Fruit fly (Drosophila melanogaster) whole organism, wandering third instar larva: ENCODE results near the gene CG7453.

ENCODE experiments used
- Abd-B ChIP-seq: fragments of >200 bp; optimal IDR thresholded peaks from 2 replicates; lab custom pipeline; 2017; ENCODE audit warnings: missing biosample characterization, missing genetic modification characterization
- CG32264 ChIP-seq: fragments of 200-800 bp; sonication (Bioruptor generic); optimal IDR thresholded peaks from 2 replicates; lab custom pipeline; 2016; ENCODE audit warnings: missing biosample characterization, missing genetic modification characterization
- CG9705 ChIP-seq: fragments of 200-800 bp; sonication (Bioruptor generic); optimal IDR thresholded peaks from 2 replicates; lab custom pipeline; 2018; ENCODE audit warnings: missing biosample characterization, mild to moderate bottlenecking, missing genetic modification characterization
- CrebA ChIP-seq: fragments of 200-800 bp; sonication (Bioruptor generic); optimal IDR thresholded peaks from 2 replicates; lab custom pipeline; 2016; ENCODE audit warnings: missing biosample characterization, mild to moderate bottlenecking, missing genetic modification characterization, borderline replicate concordance
- Dfd ChIP-seq: fragments of >200 bp; optimal IDR thresholded peaks from 2 replicates; lab custom pipeline; 2017; ENCODE audit warnings: missing biosample characterization, missing genetic modification characterization
- Dif ChIP-seq: fragments of 200-275, 200-300 bp; sonication (Bioruptor generic); optimal IDR thresholded peaks from 2 replicates; lab custom pipeline; 2018; ENCODE audit warnings: missing biosample characterization, missing genetic modification characterization; ENCODE audit not compliant: partially characterized antibody
- GATAd ChIP-seq: sonication (Bioruptor generic); optimal IDR thresholded peaks from 2 replicates; lab custom pipeline; 2016; ENCODE audit warnings: missing biosample characterization, missing genetic modification characterization
- HLH106 ChIP-seq: fragments of 200-800 bp; optimal IDR thresholded peaks from 3 replicates; lab custom pipeline; 2019; ENCODE audit warnings: missing biosample characterization, mild to moderate bottlenecking, missing genetic modification characterization, moderate library complexity
- Hnf4 ChIP-seq: fragments of 200-800 bp; sonication (Bioruptor generic); optimal IDR thresholded peaks from 2 replicates; lab custom pipeline; 2016; ENCODE audit warnings: missing biosample characterization, mild to moderate bottlenecking, missing genetic modification characterization
- Hr78 ChIP-seq: fragments of >200 bp; optimal IDR thresholded peaks from 2 replicates; lab custom pipeline; 2017; ENCODE audit warnings: missing biosample characterization, missing genetic modification characterization
- Hr83 ChIP-seq: fragments of 200-300 bp; sonication (Bioruptor generic); optimal IDR thresholded peaks from 2 replicates; lab custom pipeline; 2016; ENCODE audit warnings: missing biosample characterization, mild to moderate bottlenecking, missing genetic modification characterization, moderate library complexity; ENCODE audit not compliant: poor library complexity, severe bottlenecking
- Jra ChIP-seq: sonication (Bioruptor generic); optimal IDR thresholded peaks from 2 replicates; lab custom pipeline; 2016; ENCODE audit warnings: missing biosample characterization, missing genetic modification characterization
- Myc ChIP-seq: fragments of >200 bp; optimal IDR thresholded peaks from 2 replicates; lab custom pipeline; 2017
- N ChIP-seq: fragments of >200 bp; optimal IDR thresholded peaks from 2 replicates; lab custom pipeline; 2018; ENCODE audit warnings: missing biosample characterization, missing external identifiers, missing genetic modification characterization
- OdsH ChIP-seq: fragments of 200-800 bp; sonication (Bioruptor generic); optimal IDR thresholded peaks from 2 replicates; lab custom pipeline; 2016; ENCODE audit warnings: missing biosample characterization, mild to moderate bottlenecking, missing genetic modification characterization
- Rel ChIP-seq, 2 experiments: fragments of 200-800 bp; sonication (Bioruptor generic) in 1 of 2; optimal IDR thresholded peaks; 2 replicates in 1 of 2; 3 replicates in 1 of 2; lab custom pipeline; 2016 to 2019; ENCODE audit warnings: mild to moderate bottlenecking in 2 of 2, missing biosample characterization in 2 of 2, missing genetic modification characterization in 2 of 2, moderate library complexity in 1 of 2
- Sp1 ChIP-seq: fragments of 200-800 bp; sonication (Bioruptor generic); optimal IDR thresholded peaks from 3 replicates; lab custom pipeline; 2019; ENCODE audit warnings: missing biosample characterization, mild to moderate bottlenecking, missing genetic modification characterization, moderate library complexity
- Vsx2 ChIP-seq: fragments of 200-300, 225-300 bp; sonication (Bioruptor generic); optimal IDR thresholded peaks from 2 replicates; lab custom pipeline; 2018; ENCODE audit warnings: missing biosample characterization, missing genetic modification characterization; ENCODE audit not compliant: partially characterized antibody
- br ChIP-seq: fragments of 200-800 bp; sonication (Bioruptor generic); optimal IDR thresholded peaks from 2 replicates; lab custom pipeline; 2016; ENCODE audit warnings: missing biosample characterization, missing genetic modification characterization
- brk ChIP-seq: fragments of 200-800 bp; sonication (Bioruptor generic); optimal IDR thresholded peaks from 2 replicates; lab custom pipeline; 2016; ENCODE audit warnings: missing biosample characterization, mild to moderate bottlenecking, missing genetic modification characterization
- dl ChIP-seq, 2 experiments: fragments of 175-275, 200-275 bp in 1 of 2; fragments of 200-275 bp in 1 of 2; sonication (Bioruptor generic); optimal IDR thresholded peaks; lab custom pipeline; 2018; ENCODE audit warnings: mild to moderate bottlenecking in 2 of 2, missing biosample characterization in 2 of 2, missing genetic modification characterization in 2 of 2, moderate library complexity in 2 of 2; ENCODE audit not compliant: partially characterized antibody in 2 of 2, insufficient read depth in 1 of 2
- dmrt93B ChIP-seq: fragments of 200-800 bp; sonication (Bioruptor generic); optimal IDR thresholded peaks from 2 replicates; lab custom pipeline; 2018; ENCODE audit warnings: missing biosample characterization, mild to moderate bottlenecking, missing genetic modification characterization
- dsf ChIP-seq: sonication (Bioruptor generic); optimal IDR thresholded peaks from 2 replicates; lab custom pipeline; 2016; ENCODE audit warnings: missing biosample characterization, missing genetic modification characterization, borderline replicate concordance
- ey ChIP-seq: fragments of 200-800 bp; sonication (Bioruptor generic); optimal IDR thresholded peaks from 2 replicates; lab custom pipeline; 2016; ENCODE audit warnings: missing biosample characterization, missing genetic modification characterization
- foxo ChIP-seq, 2 experiments: fragments of 200-800 bp; sonication (Bioruptor generic); optimal IDR thresholded peaks; 2 replicates in 1 of 2; 3 replicates in 1 of 2; lab custom pipeline; 2016 to 2017; ENCODE audit warnings: missing biosample characterization in 2 of 2, missing genetic modification characterization in 2 of 2
- fru ChIP-seq: fragments of 200-800 bp; sonication (Bioruptor generic); optimal IDR thresholded peaks from 3 replicates; lab custom pipeline; 2016; ENCODE audit warnings: missing biosample characterization, mild to moderate bottlenecking, missing genetic modification characterization
- h ChIP-seq: fragments of 200-800 bp; sonication (Bioruptor generic); optimal IDR thresholded peaks from 3 replicates; lab custom pipeline; 2016; ENCODE audit warnings: missing biosample characterization, mild to moderate bottlenecking, missing genetic modification characterization
- jim ChIP-seq: fragments of 175-275, 200-325 bp; sonication (Bioruptor generic); optimal IDR thresholded peaks from 2 replicates; lab custom pipeline; 2016; ENCODE audit warnings: missing biosample characterization, mild to moderate bottlenecking, missing genetic modification characterization
- lola ChIP-seq: fragments of >200 bp; optimal IDR thresholded peaks from 2 replicates; lab custom pipeline; 2017; ENCODE audit warnings: missing biosample characterization, missing genetic modification characterization
- pan ChIP-seq: fragments of >200 bp; optimal IDR thresholded peaks from 2 replicates; lab custom pipeline; 2017
- psq ChIP-seq: fragments of 200-800 bp; sonication (Bioruptor generic); optimal IDR thresholded peaks from 3 replicates; lab custom pipeline; 2017; ENCODE audit warnings: missing biosample characterization, mild to moderate bottlenecking, missing genetic modification characterization, moderate library complexity
- rgr ChIP-seq: fragments of 200-800 bp; sonication (Bioruptor generic); optimal IDR thresholded peaks from 3 replicates; lab custom pipeline; 2016; ENCODE audit warnings: missing biosample characterization, mild to moderate bottlenecking, missing genetic modification characterization
- sage ChIP-seq: fragments of 200-800 bp; sonication (Bioruptor generic); optimal IDR thresholded peaks from 2 replicates; lab custom pipeline; 2016; ENCODE audit warnings: missing biosample characterization, mild to moderate bottlenecking, missing genetic modification characterization
- sv ChIP-seq: fragments of 200-800 bp; sonication (Bioruptor generic); optimal IDR thresholded peaks from 3 replicates; lab custom pipeline; 2016; ENCODE audit warnings: missing biosample characterization, missing genetic modification characterization
- tai ChIP-seq: sonication (Bioruptor generic); optimal IDR thresholded peaks from 2 replicates; lab custom pipeline; 2016; ENCODE audit warnings: missing biosample characterization, missing genetic modification characterization
- usp ChIP-seq: fragments of >200 bp; optimal IDR thresholded peaks from 2 replicates; lab custom pipeline; 2017; ENCODE audit warnings: missing biosample characterization, missing genetic modification characterization
- woc ChIP-seq: sonication (Bioruptor generic); optimal IDR thresholded peaks from 2 replicates; lab custom pipeline; 2016; ENCODE audit warnings: missing biosample characterization, mild to moderate bottlenecking, missing genetic modification characterization

The CG7453 gene

DNA sequence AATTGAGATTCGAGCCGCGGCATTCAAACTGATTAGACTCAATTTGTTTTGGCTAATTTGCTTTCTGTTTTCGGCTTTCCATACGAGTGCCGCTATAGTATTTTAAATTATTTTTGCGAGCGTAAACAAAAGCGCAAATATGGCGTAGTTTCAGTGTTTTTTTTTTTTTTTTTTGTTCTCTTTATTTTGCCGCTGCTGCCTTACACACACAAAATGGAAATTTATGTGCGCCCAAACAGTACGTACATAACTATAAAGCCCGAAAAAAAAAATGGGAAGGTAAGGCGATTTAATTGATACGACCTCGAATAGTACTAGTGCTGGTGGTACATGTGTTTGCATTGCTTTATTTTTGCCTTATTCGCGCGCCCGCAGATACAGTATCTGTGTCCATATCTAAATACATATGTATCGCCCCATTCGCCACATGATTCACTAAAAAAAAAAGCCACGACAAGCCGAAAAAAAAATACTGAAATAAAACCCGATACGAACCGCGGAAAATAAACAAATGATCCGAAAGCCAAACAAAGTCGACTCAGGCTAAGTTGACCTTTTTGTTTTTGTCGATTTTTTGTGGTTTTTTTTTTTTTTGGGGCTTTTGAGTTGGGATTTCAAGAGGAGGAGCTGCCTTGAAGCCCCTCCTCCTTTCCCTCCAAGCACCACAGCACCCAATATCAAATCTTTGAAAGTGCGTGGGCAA lies 31.9 kb upstream of the CG7453 start:
- TF ChIP-seq pan, result no peak
- peak; percentile 4 for TF ChIP-seq h
- TF ChIP-seq usp (GFP tag; lab: Kevin White, UChicago), result no peak
- peak; percentile 39 for TF ChIP-seq Vsx2 (GFP tag; lab: Kevin White, UChicago)
- TF ChIP-seq Hr83, result no peak
- no peak for TF ChIP-seq rgr (GFP tag; lab: Kevin White, UChicago)
- TF ChIP-seq Jra (GFP tag; lab: Kevin White, UChicago), result peak; percentile 26
- TF ChIP-seq foxo (GFP tag; optimal IDR thresholded peaks at IDR 0.05; lab: Kevin White, UChicago), result no peak
- TF ChIP-seq psq (GFP tag; lab: Kevin White, UChicago), result peak; percentile 6
- no peak for TF ChIP-seq Hr78 (GFP tag; lab: Kevin White, UChicago)

dm6 chrX:19148798-19149510 lies 31.0 kb upstream of the CG7453 start:
- no peak for TF ChIP-seq Abd-B (GFP tag; lab: Kevin White, UChicago)
- TF ChIP-seq dsf (GFP tag; lab: Kevin White, UChicago), result no peak
- no peak for TF ChIP-seq Dfd (GFP tag; lab: Kevin White, UChicago)
- no peak for TF ChIP-seq Hr78 (GFP tag; lab: Kevin White, UChicago)
- no peak for TF ChIP-seq sv
- TF ChIP-seq woc (GFP tag; lab: Kevin White, UChicago), result peak; percentile 26
- TF ChIP-seq Myc (lab: Kevin White, UChicago), result no peak
- no peak for TF ChIP-seq Sp1 (GFP tag; lab: Kevin White, UChicago)
- TF ChIP-seq usp (GFP tag; lab: Kevin White, UChicago), result no peak
- no peak for TF ChIP-seq brk (GFP tag; lab: Kevin White, UChicago)
- TF ChIP-seq Dif, result no peak
- no peak for TF ChIP-seq dl (GFP tag; optimal IDR thresholded peaks at IDR 0.05; lab: Kevin White, UChicago; ENCODE audit: insufficient read depth in 1 of 2, partially characterized antibody in 2 of 2)
- TF ChIP-seq OdsH (GFP tag; lab: Kevin White, UChicago), result peak; percentile 13
- TF ChIP-seq Rel (GFP tag; optimal IDR thresholded peaks at IDR 0.05; lab: Kevin White, UChicago), result no peak
- TF ChIP-seq Rel (tag; optimal IDR thresholded peaks at IDR 0.05; lab: Kevin White, UChicago), result peak; percentile 24
- TF ChIP-seq br (GFP tag; lab: Kevin White, UChicago), result peak; percentile 35
- TF ChIP-seq Vsx2 (GFP tag; lab: Kevin White, UChicago), result no peak
- peak; percentile 29 for TF ChIP-seq ey
- no peak for TF ChIP-seq foxo (GFP tag; optimal IDR thresholded peaks at IDR 0.05; lab: Kevin White, UChicago)
- TF ChIP-seq sage (GFP tag; lab: Kevin White, UChicago), result no peak
- TF ChIP-seq rgr (GFP tag; lab: Kevin White, UChicago), result no peak
- TF ChIP-seq GATAd (GFP tag; lab: Kevin White, UChicago), result no peak
- peak; percentile 16 for TF ChIP-seq psq (GFP tag; lab: Kevin White, UChicago)
- TF ChIP-seq Hr83, result no peak
- no peak for TF ChIP-seq HLH106
- TF ChIP-seq N (GFP tag; lab: Kevin White, UChicago), result no peak
- TF ChIP-seq dmrt93B, result no peak
- peak; percentile 58 for TF ChIP-seq fru (GFP tag; lab: Kevin White, UChicago)
- peak; percentile 46 for TF ChIP-seq CrebA
- TF ChIP-seq, all 38 proteins: peak for 8

dm6 chrX:19149511-19149876 lies 30.5 kb upstream of the CG7453 start:
- TF ChIP-seq tai (GFP tag; lab: Kevin White, UChicago) (no peak), ey (no peak), Hnf4 (GFP tag; lab: Kevin White, UChicago) (no peak), h (no peak), brk (GFP tag; lab: Kevin White, UChicago) (no peak), rgr (GFP tag; lab: Kevin White, UChicago) (peak; percentile 52), CG32264 (GFP tag; lab: Kevin White, UChicago) (no peak), br (GFP tag; lab: Kevin White, UChicago) (no peak), psq (GFP tag; lab: Kevin White, UChicago) (peak; percentile 38), OdsH (GFP tag; lab: Kevin White, UChicago) (peak; percentile 13), Abd-B (GFP tag; lab: Kevin White, UChicago) (no peak), pan (no peak), usp (GFP tag; lab: Kevin White, UChicago) (no peak), GATAd (GFP tag; lab: Kevin White, UChicago) (no peak), Sp1 (GFP tag; lab: Kevin White, UChicago) (peak; percentile 11), HLH106 (peak; percentile 27), lola (no peak), Hr83 (no peak), fru (GFP tag; lab: Kevin White, UChicago) (no peak), Vsx2 (GFP tag; lab: Kevin White, UChicago) (no peak), dmrt93B (peak; percentile 26), dl (GFP tag; optimal IDR thresholded peaks at IDR 0.05; lab: Kevin White, UChicago; ENCODE audit: insufficient read depth in 1 of 2, partially characterized antibody in 2 of 2) (no peak), Myc (lab: Kevin White, UChicago) (no peak), Rel (GFP tag; optimal IDR thresholded peaks at IDR 0.05; lab: Kevin White, UChicago) (no peak), Rel (tag; optimal IDR thresholded peaks at IDR 0.05; lab: Kevin White, UChicago) (no peak), Hr78 (GFP tag; lab: Kevin White, UChicago) (no peak), woc (GFP tag; lab: Kevin White, UChicago) (no peak), CrebA (no peak), jim (GFP tag; lab: Kevin White, UChicago) (no peak), Jra (GFP tag; lab: Kevin White, UChicago) (no peak), sv (no peak), CG9705 (GFP tag; lab: Kevin White, UChicago) (no peak), foxo (GFP tag; optimal IDR thresholded peaks at IDR 0.05; lab: Kevin White, UChicago) (peak in 1 of 2 experiments; percentile 53), Dif (no peak)
